Fruit fly (Drosophila melanogaster): ENCODE results near the gene Eip78C.

The Eip78C gene

dm6 chr3L:21275921-21276295 is 49.5 kb downstream of the Eip78C start (continued):
- TF ChIP-seq vnd (GFP tag; IDR thresholded peaks at IDR 0.05; ENCODE audit: partially characterized antibody) (0 out of 3 replicates have a peak, but pooled peaks have one; percentile 38), PHDP (tag; optimal IDR thresholded peaks at IDR 0.05) (no peak), abd-A (tag; optimal IDR thresholded peaks at IDR 0.05) (peak; percentile 4), CTCF (GFP tag; optimal IDR thresholded peaks at IDR 0.05) (peak; percentile 80)

DNA sequence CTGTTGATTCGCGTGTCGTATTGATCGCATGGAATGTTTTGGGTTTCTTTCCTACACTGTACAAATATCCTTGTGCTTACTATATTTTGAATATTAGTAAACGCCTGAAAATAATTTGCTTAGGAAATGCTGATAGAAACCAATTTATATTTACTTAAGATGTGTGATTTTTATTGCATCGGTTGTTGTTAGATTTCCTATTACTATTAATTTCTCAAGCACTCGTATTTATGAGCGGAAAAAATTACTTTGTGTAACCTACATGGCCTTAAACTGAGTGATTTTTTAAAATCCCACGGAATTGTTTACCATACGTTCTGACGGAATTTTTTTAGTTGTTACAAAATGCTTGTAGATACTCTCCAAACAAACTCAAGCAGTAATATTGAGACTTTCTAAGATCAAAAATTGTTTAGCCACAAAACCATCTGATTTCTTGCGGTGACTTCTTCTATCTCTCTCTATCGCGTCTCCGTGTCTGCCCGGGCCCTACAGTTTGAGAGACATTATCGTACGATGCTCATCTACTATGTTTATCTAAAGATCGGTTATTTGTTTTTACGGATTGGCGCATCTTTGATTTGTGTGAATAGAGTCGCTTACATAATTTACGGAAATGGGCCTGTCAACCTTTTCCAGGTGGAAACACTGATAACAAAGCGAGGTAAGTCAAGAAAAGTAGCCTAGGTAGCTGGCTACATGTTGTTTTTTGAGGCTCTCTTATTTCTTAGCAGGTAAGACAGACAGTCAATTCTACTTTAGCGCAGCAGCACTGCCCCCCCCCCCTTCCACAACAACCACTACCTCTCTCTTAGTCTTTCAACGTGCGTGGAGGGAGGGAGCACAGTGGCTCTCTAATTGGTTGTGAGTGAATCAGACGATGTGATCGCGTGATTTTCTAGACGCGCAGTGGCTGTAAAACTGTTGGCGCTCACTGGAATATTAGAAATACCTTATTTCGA is 50.2 kb downstream of the Eip78C start:
- peak in 1 of 2 experiments; percentile 41 for TF ChIP-seq bsh (GFP tag; optimal IDR thresholded peaks at IDR 0.05)
- peak; percentile 64; the same call in 2 of the 3 replicates for TF ChIP-seq CG11695 (GFP tag; IDR thresholded peaks at IDR 0.05)
- peak in 1 of 2 experiments; percentile 88 for TF ChIP-seq tll (GFP tag; optimal IDR thresholded peaks at IDR 0.05)
- TF ChIP-seq CG4820 (GFP tag; optimal IDR thresholded peaks at IDR 0.05), result peak; percentile 40
- TF ChIP-seq Dek (tag; optimal IDR thresholded peaks at IDR 0.05), result peak; percentile 11
- no peak for TF ChIP-seq C15 (GFP tag; IDR thresholded peaks at IDR 0.05)
- no peak for TF ChIP-seq Dip2 (GFP tag; IDR thresholded peaks at IDR 0.05)
- TF ChIP-seq CG5180 (GFP tag; optimal IDR thresholded peaks at IDR 0.05), result peak; percentile 11
- peak; percentile 76 for TF ChIP-seq CoRest (tag; optimal IDR thresholded peaks at IDR 0.05)
- no peak for TF ChIP-seq Kr (GFP tag; optimal IDR thresholded peaks at IDR 0.05)
- TF ChIP-seq Antp (GFP tag; optimal IDR thresholded peaks at IDR 0.05), result peak; percentile 52
- no peak for TF ChIP-seq CG34422 (GFP tag; IDR thresholded peaks at IDR 0.05)
- TF ChIP-seq caup (GFP tag; optimal IDR thresholded peaks at IDR 0.05; ENCODE audit: severe bottlenecking), result no peak
- TF ChIP-seq NK7.1 (GFP tag; optimal IDR thresholded peaks at IDR 0.05), result no peak
- TF ChIP-seq zen (tag; optimal IDR thresholded peaks at IDR 0.05), result peak; percentile 19
- peak; percentile 90 for TF ChIP-seq Ets65A (GFP tag)
- TF ChIP-seq CG16813 (GFP tag; IDR thresholded peaks at IDR 0.05; ENCODE audit: partially characterized antibody), result no peak
- TF ChIP-seq CG13424 (tag; optimal IDR thresholded peaks at IDR 0.05), result peak; percentile 63
- TF ChIP-seq CG30431 (GFP tag; optimal IDR thresholded peaks at IDR 0.05), result no peak
- TF ChIP-seq CG12942 (GFP tag; optimal IDR thresholded peaks at IDR 0.05), result peak; percentile 11
- TF ChIP-seq repo (GFP tag; optimal IDR thresholded peaks at IDR 0.05), result peak; percentile 21
- 0 out of 2 replicates have a peak, but pooled peaks have one; percentile 16 for TF ChIP-seq Scr (GFP tag; IDR thresholded peaks at IDR 0.05; ENCODE audit: partially characterized antibody)
- TF ChIP-seq CG17361 (GFP tag; IDR thresholded peaks at IDR 0.05), result peak; percentile 91
- TF ChIP-seq CG12155 (GFP tag; optimal IDR thresholded peaks at IDR 0.05), result no peak
- TF ChIP-seq tup (GFP tag; optimal IDR thresholded peaks at IDR 0.05), result no peak
- TF ChIP-seq TFAM (GFP tag; optimal IDR thresholded peaks at IDR 0.05), result no peak
- no peak for TF ChIP-seq CG2875 (GFP tag; optimal IDR thresholded peaks at IDR 0.05)
- TF ChIP-seq sisA (GFP tag; IDR thresholded peaks at IDR 0.05), result peak; percentile 54
- TF ChIP-seq CG5245 (GFP tag; optimal IDR thresholded peaks at IDR 0.05), result no peak
- TF ChIP-seq Hmr (GFP tag; optimal IDR thresholded peaks at IDR 0.05), result peak; percentile 55
- peak; percentile 69 for TF ChIP-seq CG15696 (tag; optimal IDR thresholded peaks at IDR 0.05)
- peak; percentile 37 for TF ChIP-seq NFAT (GFP tag; IDR thresholded peaks at IDR 0.05)
- peak; percentile 75; the same call in 1 of the 2 replicates for TF ChIP-seq CG4360 (GFP tag; IDR thresholded peaks at IDR 0.05)
- TF ChIP-seq Bgb (GFP tag; IDR thresholded peaks at IDR 0.05; ENCODE audit: partially characterized antibody), result peak; percentile 29; the same call in 1 of the 2 replicates
- TF ChIP-seq toy (GFP tag; IDR thresholded peaks at IDR 0.05), result no peak
- TF ChIP-seq pzg (GFP tag; optimal IDR thresholded peaks at IDR 0.05), result no peak
- no peak for TF ChIP-seq tna (GFP tag; IDR thresholded peaks at IDR 0.05; ENCODE audit: partially characterized antibody)
- peak; percentile 68 for TF ChIP-seq Xbp1 (GFP tag; optimal IDR thresholded peaks at IDR 0.05)
- peak; percentile 48 for TF ChIP-seq slp2 (GFP tag; optimal IDR thresholded peaks at IDR 0.05)
- no peak for TF ChIP-seq CG16779 (GFP tag; IDR thresholded peaks at IDR 0.05)
- TF ChIP-seq BtbVII (GFP tag; optimal IDR thresholded peaks at IDR 0.05), result peak; percentile 66
- TF ChIP-seq az2 (GFP tag; optimal IDR thresholded peaks at IDR 0.05), result peak; percentile 75

Measured in whole organism, embryonic.